Worm (Caenorhabditis elegans) whole organism, L2 larva: ENCODE data around the gene C06B3.6.

Experiments
- F13H6.1 ChIP-seq: sonication (generic microtip); optimal IDR thresholded peaks from 2 replicates; lab custom pipeline; 2016; ENCODE audit warnings: missing genetic modification characterization, missing compliant biosample characterization
- ceh-82 ChIP-seq: fragments of 150-350 bp; optimal IDR thresholded peaks from 2 replicates; lab custom pipeline; 2014; ENCODE audit warnings: missing biosample characterization, missing genetic modification characterization
- elt-3 ChIP-seq: sonication (generic microtip); optimal IDR thresholded peaks from 2 replicates; lab custom pipeline; 2017; ENCODE audit warnings: missing biosample characterization, missing genetic modification characterization
- lin-13 ChIP-seq: fragments of 150-350 bp; optimal IDR thresholded peaks from 2 replicates; lab custom pipeline; 2014; ENCODE audit warnings: missing biosample characterization, missing genetic modification reagents, missing genetic modification characterization
- lsy-2 ChIP-seq, 2 experiments: fragments of 150-350 bp in 1 of 2; sonication (generic microtip) in 1 of 2; optimal IDR thresholded peaks; 2 replicates each; lab custom pipeline; 2014 to 2017; ENCODE audit warnings: missing biosample characterization in 2 of 2, missing genetic modification characterization in 2 of 2
- nhr-12 ChIP-seq: fragments of 150-350 bp; optimal IDR thresholded peaks from 2 replicates; lab custom pipeline; 2014; ENCODE audit warnings: missing biosample characterization, missing genetic modification characterization
- nhr-25 ChIP-seq: fragments of 150-350 bp; sonication (generic microtip); optimal IDR thresholded peaks from 3 replicates; lab custom pipeline; 2014; ENCODE audit warnings: missing biosample characterization, missing genetic modification characterization
- skn-1 ChIP-seq: sonication (generic microtip); optimal IDR thresholded peaks from 2 replicates; lab custom pipeline; 2017; ENCODE audit warnings: missing biosample characterization, missing genetic modification characterization
- ztf-11 ChIP-seq: sonication (generic microtip); optimal IDR thresholded peaks from 2 replicates; lab custom pipeline; 2017; ENCODE audit warnings: missing biosample characterization, missing genetic modification characterization

DNA sequence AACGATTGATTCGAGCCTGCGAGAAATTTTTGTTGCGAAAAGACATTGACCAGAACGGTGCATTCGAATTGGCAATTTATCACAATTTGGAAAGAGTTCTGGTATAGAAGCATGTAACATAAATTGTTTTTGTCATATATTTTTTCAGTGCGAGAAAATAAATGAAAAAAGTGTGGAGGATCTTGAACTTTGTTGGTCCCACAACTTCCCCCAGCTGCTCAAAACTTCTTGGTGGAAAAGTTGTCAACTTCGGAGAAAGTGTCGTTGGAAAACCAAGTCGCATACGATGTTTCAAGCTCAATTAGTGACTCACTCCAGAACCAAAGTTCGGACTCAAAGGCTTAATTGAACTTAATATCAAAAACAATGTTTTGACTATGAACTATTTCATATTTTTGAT, 23.2 kb upstream of the C06B3.6 start:
- TF ChIP-seq lin-13 (GFP tag; lab: Kevin White, UChicago): no peak
- TF ChIP-seq lsy-2 (tag; optimal IDR thresholded peaks at IDR 0.05; lab: Kevin White, UChicago): no peak
- no peak for TF ChIP-seq F13H6.1 (tag; lab: Kevin White, UChicago)
- no peak for TF ChIP-seq nhr-25 (tag; lab: Kevin White, UChicago)
- TF ChIP-seq skn-1 (tag; lab: Kevin White, UChicago): no peak
- no peak for TF ChIP-seq ceh-82 (tag; lab: Kevin White, UChicago)
- TF ChIP-seq elt-3 (tag; lab: Kevin White, UChicago): no peak
- TF ChIP-seq ztf-11: no peak
- TF ChIP-seq nhr-12 (tag; lab: Kevin White, UChicago): no peak
